Fruit fly (Drosophila melanogaster): ENCODE results near the gene Elys.

- TF ChIP-seq Ssrp (tag; optimal IDR thresholded peaks at IDR 0.05) (no peak), grn (GFP tag; optimal IDR thresholded peaks at IDR 0.05) (no peak), CG12219 (GFP tag; optimal IDR thresholded peaks at IDR 0.05) (no peak), CG10431 (GFP tag; optimal IDR thresholded peaks at IDR 0.05) (no peak), NFAT (GFP tag; IDR thresholded peaks at IDR 0.05) (no peak), dati (GFP tag; IDR thresholded peaks at IDR 0.05) (no peak), mirr (GFP tag; optimal IDR thresholded peaks at IDR 0.05) (no peak), CG8290 (GFP tag; optimal IDR thresholded peaks at IDR 0.05) (no peak), CG8290 (tag; optimal IDR thresholded peaks at IDR 0.05) (no peak), Awh (GFP tag; IDR thresholded peaks at IDR 0.05) (no peak), danr (GFP tag; IDR thresholded peaks at IDR 0.05) (no peak), CG17186 (GFP tag; optimal IDR thresholded peaks at IDR 0.05) (no peak), CG8924 (tag; optimal IDR thresholded peaks at IDR 0.05) (no peak), cad (GFP tag; optimal IDR thresholded peaks at IDR 0.05) (no peak)
Observed at dm6 chrX:19618183-19618740, 33.8 kb upstream of the Elys start, which contains the start of the genes Pstk and Tim9b.

Data from whole organism, embryonic.